Worm (Caenorhabditis elegans) whole organism, late embryonic: ENCODE data around the gene gab-1.

Experiments
- F13H6.1 ChIP-seq: sonication (generic microtip); optimal IDR thresholded peaks from 2 replicates; lab custom pipeline; 2016; ENCODE audit warnings: missing genetic modification characterization, missing compliant biosample characterization
- K02D7.2 ChIP-seq: sonication (generic microtip); optimal IDR thresholded peaks from 2 replicates; lab custom pipeline; 2017; ENCODE audit warnings: mild to moderate bottlenecking, missing genetic modification characterization, missing compliant biosample characterization
- ceh-14 ChIP-seq: sonication (generic microtip); optimal IDR thresholded peaks from 2 replicates; lab custom pipeline; 2016; ENCODE audit warnings: missing genotype, missing genetic modification characterization, missing compliant biosample characterization
- ceh-19 ChIP-seq: fragments of 200-800 bp; sonication (Bioruptor generic); optimal IDR thresholded peaks from 2 replicates; lab custom pipeline; 2018; ENCODE audit warnings: mild to moderate bottlenecking, missing genetic modification characterization, missing compliant biosample characterization
- ceh-22 ChIP-seq: sonication (generic microtip); optimal IDR thresholded peaks from 2 replicates; lab custom pipeline; 2017; ENCODE audit warnings: missing biosample characterization, missing genetic modification characterization
- ceh-24 ChIP-seq: sonication (generic microtip); optimal IDR thresholded peaks from 2 replicates; lab custom pipeline; 2016; ENCODE audit warnings: mild to moderate bottlenecking, missing genetic modification characterization, missing compliant biosample characterization
- ceh-30 ChIP-seq: fragments of 150-350 bp; optimal IDR thresholded peaks from 2 replicates; lab custom pipeline; 2014; ENCODE audit warnings: missing biosample characterization, missing genetic modification characterization
- ceh-31 ChIP-seq: sonication (generic microtip); optimal IDR thresholded peaks from 2 replicates; lab custom pipeline; 2016; ENCODE audit warnings: missing genetic modification characterization, missing compliant biosample characterization
- che-1 ChIP-seq: sonication (generic microtip); optimal IDR thresholded peaks from 2 replicates; lab custom pipeline; 2016; ENCODE audit warnings: mild to moderate bottlenecking, missing genetic modification characterization, missing compliant biosample characterization
- dmd-4 ChIP-seq: sonication (generic microtip); optimal IDR thresholded peaks from 2 replicates; lab custom pipeline; 2016; ENCODE audit warnings: borderline replicate concordance, missing genetic modification characterization, missing compliant biosample characterization
- dve-1 ChIP-seq: sonication (generic microtip); optimal IDR thresholded peaks from 2 replicates; lab custom pipeline; 2017; ENCODE audit warnings: antibody characterized with exemption, mild to moderate bottlenecking, missing genetic modification characterization, missing compliant biosample characterization
- elt-2 ChIP-seq: sonication (generic microtip); optimal IDR thresholded peaks from 2 replicates; lab custom pipeline; 2016; ENCODE audit warnings: missing genetic modification reagents, missing genetic modification characterization, missing compliant biosample characterization
- elt-4 ChIP-seq: sonication (generic microtip); optimal IDR thresholded peaks from 2 replicates; lab custom pipeline; 2016; ENCODE audit warnings: missing genetic modification characterization, missing compliant biosample characterization
- eyg-1 ChIP-seq: sonication (generic microtip); optimal IDR thresholded peaks from 2 replicates; lab custom pipeline; 2016; ENCODE audit warnings: missing genotype, missing genetic modification characterization, missing compliant biosample characterization
- fkh-10 ChIP-seq: fragments of 150-350 bp; optimal IDR thresholded peaks from 2 replicates; lab custom pipeline; 2014; ENCODE audit warnings: missing biosample characterization, missing genetic modification reagents, missing genetic modification characterization
- fkh-6 ChIP-seq: sonication (generic microtip); optimal IDR thresholded peaks from 2 replicates; lab custom pipeline; 2016; ENCODE audit warnings: missing genetic modification characterization, missing compliant biosample characterization
- hlh-15 ChIP-seq: sonication (generic microtip); optimal IDR thresholded peaks from 2 replicates; lab custom pipeline; 2016; ENCODE audit warnings: missing genetic modification characterization, missing compliant biosample characterization
- mec-3 ChIP-seq: sonication (generic microtip); optimal IDR thresholded peaks from 2 replicates; lab custom pipeline; 2016; ENCODE audit warnings: borderline replicate concordance, missing genetic modification characterization, missing compliant biosample characterization
- nfya-1 ChIP-seq: sonication (generic microtip); optimal IDR thresholded peaks from 2 replicates; lab custom pipeline; 2017; ENCODE audit warnings: missing genetic modification characterization, mild to moderate bottlenecking, missing compliant biosample characterization, antibody characterized with exemption, moderate library complexity
- npax-4 ChIP-seq: sonication (generic microtip); optimal IDR thresholded peaks from 2 replicates; lab custom pipeline; 2016; ENCODE audit warnings: missing genetic modification characterization, missing compliant biosample characterization
- odd-2 ChIP-seq: sonication (generic microtip); optimal IDR thresholded peaks from 2 replicates; lab custom pipeline; 2017; ENCODE audit warnings: antibody characterized with exemption, mild to moderate bottlenecking, missing genetic modification characterization, missing compliant biosample characterization
- pag-3 ChIP-seq: sonication (generic microtip); optimal IDR thresholded peaks from 2 replicates; lab custom pipeline; 2016; ENCODE audit warnings: missing compliant biosample characterization, missing genetic modification characterization, borderline replicate concordance
- pha-2 ChIP-seq: sonication (generic microtip); optimal IDR thresholded peaks from 2 replicates; lab custom pipeline; 2017; ENCODE audit warnings: mild to moderate bottlenecking, missing genetic modification characterization, missing compliant biosample characterization
- pros-1 ChIP-seq: fragments of 150-350 bp; optimal IDR thresholded peaks from 2 replicates; lab custom pipeline; 2014; ENCODE audit warnings: missing biosample characterization, missing genetic modification reagents, missing genetic modification characterization
- sox-2 ChIP-seq: fragments of 200-800 bp; sonication (Bioruptor generic); IDR thresholded peaks from 2 replicates; pipeline ENCODE4 v1.3.6; 2022; ENCODE audit warnings: missing genetic modification reagents, missing genetic modification characterization, missing compliant biosample characterization
- syd-9 ChIP-seq: sonication (generic microtip); optimal IDR thresholded peaks from 2 replicates; lab custom pipeline; 2016; ENCODE audit warnings: mild to moderate bottlenecking, missing genetic modification characterization, moderate library complexity, missing compliant biosample characterization
- unc-3 ChIP-seq, 2 experiments: fragments of 200-800 bp in 1 of 2; sonication (Bioruptor generic) in 1 of 2; sonication (generic microtip) in 1 of 2; conservative IDR thresholded peaks in 1 of 2; optimal IDR thresholded peaks in 1 of 2; 2 replicates each; pipeline versions ENCODE4 v1.3.6 to Lab custom; 2016 to 2022; ENCODE audit warnings: missing compliant biosample characterization in 2 of 2, missing genetic modification characterization in 2 of 2, missing genetic modification reagents in 1 of 2
- unc-42 ChIP-seq: sonication (generic microtip); optimal IDR thresholded peaks from 2 replicates; lab custom pipeline; 2016; ENCODE audit warnings: missing genotype, missing genetic modification characterization, missing compliant biosample characterization
- unc-55 ChIP-seq: sonication (generic microtip); optimal IDR thresholded peaks from 2 replicates; lab custom pipeline; 2017; ENCODE audit warnings: missing biosample characterization, missing genetic modification reagents, missing genetic modification characterization
- ztf-16 ChIP-seq: sonication (generic microtip); optimal IDR thresholded peaks from 2 replicates; lab custom pipeline; 2017; ENCODE audit warnings: missing genetic modification characterization, missing compliant biosample characterization

Gene gab-1

ce11 chrIII:12779676-12780337 is at the start of gene gab-1:
Gene gab-1, minus strand, starts transcription at chrIII:12779726.
- TF ChIP-seq unc-42 (tag; lab: Kevin White, UChicago) = no peak
- peak; percentile 28 for TF ChIP-seq K02D7.2 (tag; lab: Kevin White, UChicago)
- TF ChIP-seq ceh-14 (tag; lab: Kevin White, UChicago) = peak; percentile 12

ce11 chrIII:12829068-12829467 is 49.5 kb upstream of the gab-1 start, which contains the start of gene Y37D8A.3:
Gene Y37D8A.3, plus strand, starts transcription at chrIII:12829368.
- TF ChIP-seq F13H6.1 (tag; lab: Kevin White, UChicago) (no peak), ceh-19 (GFP tag; lab: Kevin White, UChicago) (no peak), syd-9 (tag; lab: Kevin White, UChicago) (no peak), K02D7.2 (tag; lab: Kevin White, UChicago) (no peak), unc-3 (GFP tag; conservative IDR thresholded peaks at IDR 0.05; lab: Robert Waterston, UW) (no peak), unc-3 (tag; optimal IDR thresholded peaks at IDR 0.05; lab: Kevin White, UChicago) (no peak), unc-55 (GFP tag; lab: Kevin White, UChicago) (no peak), nfya-1 (tag; lab: Kevin White, UChicago) (no peak), pha-2 (tag; lab: Kevin White, UChicago) (no peak), che-1 (tag; lab: Kevin White, UChicago) (no peak), ceh-30 (tag; lab: Kevin White, UChicago) (no peak)

ce11 chrIII:12822608-12823261 is 43.2 kb upstream of the gab-1 start:
- TF ChIP-seq K02D7.2 (tag; lab: Kevin White, UChicago) (peak; percentile 24), nfya-1 (tag; lab: Kevin White, UChicago) (peak; percentile 75), unc-42 (tag; lab: Kevin White, UChicago) (no peak), dve-1 (peak; percentile 31), npax-4 (tag; lab: Kevin White, UChicago) (no peak)

- TF ChIP-seq unc-42 (tag; lab: Kevin White, UChicago) (peak; percentile 55), eyg-1 (tag; lab: Kevin White, UChicago) (no peak)
Measured at ce11 chrIII:12821331-12821730, 41.8 kb upstream of the gab-1 start.

ce11 chrIII:12819909-12820308 is 40.4 kb upstream of the gab-1 start, which contains the start of the genes Y37D8A.2 and Y37D8A.25:
Gene Y37D8A.2, plus strand, starts transcription at chrIII:12820193.
Gene Y37D8A.25, minus strand, starts transcription at chrIII:12820253.
- TF ChIP-seq ceh-22 (no peak), ztf-16 (no peak), eyg-1 (tag; lab: Kevin White, UChicago) (no peak), hlh-15 (tag; lab: Kevin White, UChicago) (no peak), mec-3 (no peak), elt-4 (no peak), dmd-4 (tag; lab: Kevin White, UChicago) (no peak), ceh-24 (tag; lab: Kevin White, UChicago) (no peak), elt-2 (tag; lab: Kevin White, UChicago) (no peak), sox-2 (GFP tag; lab: Robert Waterston, UW) (no peak), pag-3 (tag; lab: Kevin White, UChicago) (no peak), odd-2 (tag; lab: Kevin White, UChicago) (no peak), fkh-10 (no peak), ceh-31 (tag; lab: Kevin White, UChicago) (no peak), K02D7.2 (tag; lab: Kevin White, UChicago) (no peak), pros-1 (tag; lab: Kevin White, UChicago) (no peak), che-1 (tag; lab: Kevin White, UChicago) (no peak), fkh-6 (tag; lab: Kevin White, UChicago) (no peak)
